Fruit fly (Drosophila melanogaster): ENCODE data around the gene RNaseX25.

The RNaseX25 gene

DNA sequence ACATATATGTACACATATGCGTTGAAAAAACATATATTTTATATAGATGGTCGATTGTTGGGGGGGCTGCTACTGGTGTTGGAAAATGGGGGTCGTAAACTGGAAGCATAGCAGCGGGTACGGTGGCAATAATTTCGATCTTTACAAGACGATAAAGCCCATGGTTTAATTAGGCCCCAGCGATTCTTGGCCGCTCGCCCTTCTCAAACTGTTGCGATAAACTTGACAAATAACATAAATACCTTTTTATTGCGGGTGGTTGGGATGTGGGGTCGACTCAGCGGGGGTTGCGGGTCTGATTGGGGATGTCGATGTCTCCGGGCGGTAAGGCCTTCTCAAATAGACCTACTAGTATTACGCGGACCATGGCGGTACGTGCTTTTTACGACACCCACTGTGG lies 31.8 kb upstream of the RNaseX25 start (continued):
- TF ChIP-seq Antp (GFP tag; optimal IDR thresholded peaks at IDR 0.05): no peak
- TF ChIP-seq abd-A (tag; optimal IDR thresholded peaks at IDR 0.05): no peak
- no peak for TF ChIP-seq CG12104 (GFP tag; optimal IDR thresholded peaks at IDR 0.05)
- TF ChIP-seq nerfin-1 (tag; optimal IDR thresholded peaks at IDR 0.05): no peak
- TF ChIP-seq amos (GFP tag; IDR thresholded peaks at IDR 0.05; ENCODE audit: partially characterized antibody): no peak
- no peak for TF ChIP-seq CG14014 (GFP tag; IDR thresholded peaks at IDR 0.05)
- no peak for TF ChIP-seq ham (GFP tag; IDR thresholded peaks at IDR 0.05)
- TF ChIP-seq Spps (tag; optimal IDR thresholded peaks at IDR 0.05): no peak
- TF ChIP-seq slbo (GFP tag; IDR thresholded peaks at IDR 0.05): no peak
- no peak for TF ChIP-seq CG17829 (tag; optimal IDR thresholded peaks at IDR 0.05)
- TF ChIP-seq run (tag; optimal IDR thresholded peaks at IDR 0.05): peak; percentile 73
- peak; percentile 67 for TF ChIP-seq sd (tag; optimal IDR thresholded peaks at IDR 0.05)
- no peak for TF ChIP-seq CG10366 (GFP tag; IDR thresholded peaks at IDR 0.05)
- no peak for TF ChIP-seq gem (tag; optimal IDR thresholded peaks at IDR 0.05)
- TF ChIP-seq CG13775 (GFP tag; optimal IDR thresholded peaks at IDR 0.05): no peak
- TF ChIP-seq bsh (GFP tag; optimal IDR thresholded peaks at IDR 0.05): peak in 1 of 2 experiments; percentile 14
- no peak for TF ChIP-seq Oaz (GFP tag; IDR thresholded peaks at IDR 0.05)
- TF ChIP-seq CG34422 (GFP tag; IDR thresholded peaks at IDR 0.05): no peak
- no peak for TF ChIP-seq CG15011 (GFP tag; optimal IDR thresholded peaks at IDR 0.05)
- TF ChIP-seq Jarid2 (GFP tag; optimal IDR thresholded peaks at IDR 0.05): no peak
- TF ChIP-seq HLH4C (GFP tag; IDR thresholded peaks at IDR 0.05; ENCODE audit: partially characterized antibody): no peak
- TF ChIP-seq CG17802 (tag; optimal IDR thresholded peaks at IDR 0.05): no peak
- no peak for TF ChIP-seq z (GFP tag; IDR thresholded peaks at IDR 0.05)
- no peak for TF ChIP-seq CG17385 (GFP tag; optimal IDR thresholded peaks at IDR 0.05)
- TF ChIP-seq pan (optimal IDR thresholded peaks at IDR 0.05): no peak
- no peak for TF ChIP-seq pan (GFP tag; optimal IDR thresholded peaks at IDR 0.05 in 1 of 2, IDR thresholded peaks at IDR 0.05 in 1 of 2)
- no peak for TF ChIP-seq CG9437 (GFP tag; optimal IDR thresholded peaks at IDR 0.05)
- TF ChIP-seq Stat92E (GFP tag; optimal IDR thresholded peaks at IDR 0.05): no peak
- no peak for TF ChIP-seq CG13424 (tag; optimal IDR thresholded peaks at IDR 0.05)
- TF ChIP-seq CG11723 (GFP tag; optimal IDR thresholded peaks at IDR 0.05): no peak
- TF ChIP-seq Doc2 (GFP tag; IDR thresholded peaks at IDR 0.05): no peak
- no peak for TF ChIP-seq NFAT (GFP tag; IDR thresholded peaks at IDR 0.05)
- no peak for TF ChIP-seq crc (GFP tag; optimal IDR thresholded peaks at IDR 0.05)
- no peak for TF ChIP-seq CG18011 (GFP tag; optimal IDR thresholded peaks at IDR 0.05)
- TF ChIP-seq CG6254 (GFP tag; optimal IDR thresholded peaks at IDR 0.05): peak; percentile 21
- TF ChIP-seq exex (tag; optimal IDR thresholded peaks at IDR 0.05): peak; percentile 97
- TF ChIP-seq Med (GFP tag): peak; percentile 61
- TF ChIP-seq NfI (GFP tag; optimal IDR thresholded peaks at IDR 0.05): no peak
- no peak for TF ChIP-seq kni (GFP tag; optimal IDR thresholded peaks at IDR 0.05)
- no peak for TF ChIP-seq CG9727 (GFP tag; optimal IDR thresholded peaks at IDR 0.05)
- TF ChIP-seq CG3847 (GFP tag; IDR thresholded peaks at IDR 0.05): no peak
- TF ChIP-seq Elba2 (GFP tag; optimal IDR thresholded peaks at IDR 0.05): no peak
- TF ChIP-seq cad (GFP tag; optimal IDR thresholded peaks at IDR 0.05): no peak
- no peak for TF ChIP-seq aop (GFP tag; IDR thresholded peaks at IDR 0.05)
- no peak for TF ChIP-seq Gug (GFP tag; IDR thresholded peaks at IDR 0.05)
- TF ChIP-seq CG2202 (tag; optimal IDR thresholded peaks at IDR 0.05): no peak
- no peak for TF ChIP-seq CG4424 (GFP tag; optimal IDR thresholded peaks at IDR 0.05)
- TF ChIP-seq nmo (GFP tag; optimal IDR thresholded peaks at IDR 0.05): no peak
- no peak for TF ChIP-seq dan (GFP tag; IDR thresholded peaks at IDR 0.05)
- TF ChIP-seq hb (GFP tag; IDR thresholded peaks at IDR 0.05; ENCODE audit: partially characterized antibody): no peak
- TF ChIP-seq al (GFP tag; IDR thresholded peaks at IDR 0.05): no peak

Data from whole organism, embryonic.